Fruit fly (Drosophila melanogaster) whole organism, embryonic: Measurements from ENCODE around the gene CG12054.

Source experiments
- Blimp-1 ChIP-seq: fragments of 200-800 bp; sonication (Bioruptor generic); optimal IDR thresholded peaks from 3 replicates; lab custom pipeline; 2018; ENCODE audit warnings: missing biosample characterization, missing genetic modification characterization, mild to moderate bottlenecking, moderate library complexity, missing genetic modification reagents
- CG10147 ChIP-seq: fragments of 200-800 bp; sonication (Bioruptor generic); optimal IDR thresholded peaks from 2 replicates; lab custom pipeline; 2019; ENCODE audit warnings: missing biosample characterization, mild to moderate bottlenecking, missing genetic modification characterization, moderate library complexity
- CG10543 ChIP-seq: fragments of 200-800 bp; sonication (Bioruptor generic); optimal IDR thresholded peaks from 3 replicates; lab custom pipeline; 2017; ENCODE audit warnings: missing biosample characterization, mild to moderate bottlenecking, missing genetic modification characterization, moderate library complexity
- CG11695 ChIP-seq: fragments of 200-800 bp; sonication (Bioruptor generic); IDR thresholded peaks from 3 replicates; pipeline ENCODE4 v1.3.6; 2022; ENCODE audit warnings: missing biosample characterization, missing genetic modification characterization
- CG12155 ChIP-seq: fragments of 200-800 bp; sonication (Bioruptor generic); optimal IDR thresholded peaks from 3 replicates; lab custom pipeline; 2016; ENCODE audit warnings: missing biosample characterization, missing genetic modification characterization
- CG1233 ChIP-seq: fragments of 200-800 bp; sonication (Bioruptor generic); optimal IDR thresholded peaks from 4 replicates; lab custom pipeline; 2018; ENCODE audit warnings: missing biosample characterization, mild to moderate bottlenecking, missing genetic modification characterization
- CG12659 ChIP-seq: fragments of 200-800 bp; sonication (Bioruptor generic); optimal IDR thresholded peaks from 3 replicates; lab custom pipeline; 2017; ENCODE audit warnings: mild to moderate bottlenecking, missing biosample characterization, missing genetic modification reagents, missing genetic modification characterization
- CG13296 ChIP-seq: fragments of 200-800 bp; sonication (Bioruptor generic); optimal IDR thresholded peaks from 3 replicates; lab custom pipeline; 2018; ENCODE audit warnings: missing biosample characterization, mild to moderate bottlenecking, missing genetic modification characterization
- CG17361 ChIP-seq: fragments of 200-800 bp; sonication (Bioruptor generic); IDR thresholded peaks from 3 replicates; pipeline ENCODE4 v1.3.6; 2022; ENCODE audit warnings: missing biosample characterization, missing genetic modification characterization
- CG18262 ChIP-seq: fragments of 200-800 bp; optimal IDR thresholded peaks from 3 replicates; lab custom pipeline; 2019; ENCODE audit warnings: missing biosample characterization, mild to moderate bottlenecking, missing genetic modification characterization, moderate library complexity
- CG18476 ChIP-seq: fragments of 200-800 bp; sonication (Bioruptor generic); optimal IDR thresholded peaks from 2 replicates; lab custom pipeline; 2016; ENCODE audit warnings: missing biosample characterization, mild to moderate bottlenecking, missing genetic modification characterization
- CG4328 ChIP-seq: fragments of 200-800 bp; sonication (Bioruptor generic); optimal IDR thresholded peaks from 3 replicates; lab custom pipeline; 2017; ENCODE audit warnings: missing biosample characterization, missing genetic modification reagents, missing genetic modification characterization
- CG4404 ChIP-seq: fragments of 200-800 bp; sonication (Bioruptor generic); IDR thresholded peaks from 2 replicates; pipeline ENCODE4 v1.3.6; 2022; ENCODE audit warnings: missing biosample characterization, missing genetic modification characterization
- CG6254 ChIP-seq: fragments of 200-800 bp; sonication (Bioruptor generic); optimal IDR thresholded peaks from 3 replicates; lab custom pipeline; 2017; ENCODE audit warnings: mild to moderate bottlenecking, missing biosample characterization, missing genetic modification reagents, missing genetic modification characterization
- CG6854 ChIP-seq: fragments of 200-800 bp; sonication (Bioruptor generic); optimal IDR thresholded peaks from 3 replicates; lab custom pipeline; 2017; ENCODE audit warnings: missing biosample characterization, mild to moderate bottlenecking, missing genetic modification characterization
- CG7839 ChIP-seq: fragments of 200-800 bp; sonication (Bioruptor generic); optimal IDR thresholded peaks from 3 replicates; lab custom pipeline; 2018; ENCODE audit warnings: missing biosample characterization, mild to moderate bottlenecking, missing genetic modification characterization, moderate library complexity
- CG7928 ChIP-seq: fragments of 200-800 bp; sonication (Bioruptor generic); optimal IDR thresholded peaks from 2 replicates; lab custom pipeline; 2017; ENCODE audit warnings: missing biosample characterization, mild to moderate bottlenecking, missing genetic modification characterization
- CG8924 ChIP-seq: fragments of 200-800 bp; optimal IDR thresholded peaks from 3 replicates; lab custom pipeline; 2019; ENCODE audit warnings: missing biosample characterization, mild to moderate bottlenecking, missing genetic modification characterization, moderate library complexity
- CG9932 ChIP-seq: fragments of 200-800 bp; sonication (Bioruptor generic); IDR thresholded peaks from 2 replicates; pipeline ENCODE4 v1.3.6; 2022; ENCODE audit warnings: missing biosample characterization, missing genetic modification characterization
- CHES-1-like ChIP-seq: fragments of 200-800 bp; sonication (Bioruptor generic); optimal IDR thresholded peaks from 2 replicates; lab custom pipeline; 2016; ENCODE audit warnings: missing biosample characterization, missing genetic modification characterization
- D ChIP-seq, 2 experiments: fragments of 200-800 bp in 1 of 2; fragments of >200 bp in 1 of 2; sonication (Bioruptor generic) in 1 of 2; optimal IDR thresholded peaks; 2 replicates in 1 of 2; 3 replicates in 1 of 2; lab custom pipeline; 2017; ENCODE audit warnings: mild to moderate bottlenecking in 1 of 2, missing biosample characterization in 1 of 2, missing genetic modification characterization in 1 of 2, missing genetic modification reagents in 1 of 2
- Dip3 ChIP-seq: fragments of 200-800 bp; sonication (Bioruptor generic); optimal IDR thresholded peaks from 3 replicates; lab custom pipeline; 2016; ENCODE audit warnings: missing biosample characterization, missing genetic modification characterization
- Doc2 ChIP-seq: fragments of 200-800 bp; sonication (Bioruptor generic); IDR thresholded peaks from 2 replicates; pipeline ENCODE4 v1.3.6; 2022; ENCODE audit warnings: missing biosample characterization, missing genetic modification characterization
- Fer1 ChIP-seq: fragments of 200-800 bp; sonication (Bioruptor generic); optimal IDR thresholded peaks from 2 replicates; lab custom pipeline; 2017; ENCODE audit warnings: missing biosample characterization, mild to moderate bottlenecking, missing genetic modification characterization
- Gsc ChIP-seq: fragments of 200-800 bp; sonication (Bioruptor generic); IDR thresholded peaks from 2 replicates; pipeline ENCODE4 v1.3.6; 2022; ENCODE audit warnings: missing biosample characterization, missing genetic modification characterization
- Gug ChIP-seq: fragments of 200-800 bp; sonication (Bioruptor generic); IDR thresholded peaks from 4 replicates; pipeline ENCODE4 v1.3.6; 2022; ENCODE audit warnings: missing biosample characterization, missing genetic modification characterization
- H2.0 ChIP-seq: fragments of 200-800 bp; sonication (Bioruptor generic); IDR thresholded peaks from 2 replicates; pipeline ENCODE4 v1.3.6; 2022; ENCODE audit warnings: missing biosample characterization, missing genetic modification characterization
- Hand ChIP-seq: fragments of 200-800 bp; sonication (Bioruptor generic); optimal IDR thresholded peaks from 2 replicates; lab custom pipeline; 2017; ENCODE audit warnings: mild to moderate bottlenecking, missing biosample characterization, missing genetic modification reagents, missing genetic modification characterization
- Med ChIP-seq: fragments of 200-800 bp; sonication (Bioruptor generic); peaks from one replicate; lab custom pipeline; 2016; ENCODE audit warnings: missing biosample characterization, missing genetic modification characterization, mild to moderate bottlenecking, inconsistent platforms, moderate library complexity
- Oli ChIP-seq: fragments of 200-800 bp; sonication (Bioruptor generic); optimal IDR thresholded peaks from 2 replicates; lab custom pipeline; 2018; ENCODE audit warnings: missing biosample characterization, mild to moderate bottlenecking, missing genetic modification characterization, moderate library complexity
- Opbp ChIP-seq: fragments of 200-800 bp; sonication (Bioruptor generic); IDR thresholded peaks from 3 replicates; pipeline ENCODE4 v1.3.6; 2022; ENCODE audit warnings: missing biosample characterization, missing genetic modification characterization; ENCODE audit not compliant: partially characterized antibody
- Six4 ChIP-seq: fragments of 200-800 bp; sonication (Bioruptor generic); optimal IDR thresholded peaks from 2 replicates; lab custom pipeline; 2016; ENCODE audit warnings: missing biosample characterization, missing genetic modification characterization
- Taf1 ChIP-seq: fragments of 200-800 bp; sonication (Bioruptor generic); IDR thresholded peaks from 2 replicates; pipeline ENCODE4 v1.3.6; 2022; ENCODE audit warnings: missing biosample characterization, missing genetic modification characterization
- YL-1 ChIP-seq: fragments of 200-800 bp; sonication (Bioruptor generic); optimal IDR thresholded peaks from 3 replicates; lab custom pipeline; 2017; ENCODE audit warnings: missing biosample characterization, mild to moderate bottlenecking, missing genetic modification characterization
- cad ChIP-seq: fragments of >200 bp; optimal IDR thresholded peaks from 2 replicates; lab custom pipeline; 2017; ENCODE audit warnings: missing biosample characterization, missing genetic modification characterization
- corto ChIP-seq: fragments of 200-800 bp; sonication (Bioruptor generic); optimal IDR thresholded peaks from 2 replicates; lab custom pipeline; 2016; ENCODE audit warnings: missing biosample characterization, mild to moderate bottlenecking, missing genetic modification characterization, moderate library complexity
- dimm ChIP-seq: fragments of 200-800 bp; sonication (Bioruptor generic); IDR thresholded peaks from 2 replicates; pipeline ENCODE4 v1.3.6; 2022; ENCODE audit warnings: missing biosample characterization, missing genetic modification characterization
- fd102C ChIP-seq: fragments of 200-800 bp; sonication (Bioruptor generic); optimal IDR thresholded peaks from 2 replicates; lab custom pipeline; 2018; ENCODE audit warnings: missing biosample characterization, mild to moderate bottlenecking, missing genetic modification characterization, moderate library complexity
- gcm2 ChIP-seq: fragments of 200-800 bp; sonication (Bioruptor generic); optimal IDR thresholded peaks from 2 replicates; lab custom pipeline; 2016; ENCODE audit warnings: missing biosample characterization, missing genetic modification characterization
- gsb-n ChIP-seq: fragments of 200-800 bp; sonication (Bioruptor generic); optimal IDR thresholded peaks from 3 replicates; lab custom pipeline; 2018; ENCODE audit warnings: missing biosample characterization, mild to moderate bottlenecking, missing genetic modification characterization
- kni ChIP-seq: fragments of 200-800 bp; sonication (Bioruptor generic); optimal IDR thresholded peaks from 3 replicates; lab custom pipeline; 2017; ENCODE audit warnings: mild to moderate bottlenecking, missing biosample characterization, missing genetic modification reagents, missing genetic modification characterization
- knrl ChIP-seq: fragments of 200-800 bp; sonication (Bioruptor generic); IDR thresholded peaks from 3 replicates; pipeline ENCODE4 v1.3.6; 2022; ENCODE audit warnings: missing biosample characterization, missing genetic modification characterization; ENCODE audit not compliant: partially characterized antibody
- lab ChIP-seq: fragments of 200-800 bp; sonication (Bioruptor generic); optimal IDR thresholded peaks from 3 replicates; lab custom pipeline; 2017; ENCODE audit warnings: missing biosample characterization, missing genetic modification characterization, mild to moderate bottlenecking, moderate library complexity, missing genetic modification reagents
- mam ChIP-seq: fragments of 200-800 bp; sonication (Bioruptor generic); optimal IDR thresholded peaks from 3 replicates; lab custom pipeline; 2016; ENCODE audit warnings: missing biosample characterization, missing genetic modification characterization
- pita ChIP-seq: fragments of 200-800 bp; sonication (Bioruptor generic); optimal IDR thresholded peaks from 2 replicates; lab custom pipeline; 2017; ENCODE audit warnings: missing biosample characterization, mild to moderate bottlenecking, missing genetic modification characterization
- psq ChIP-seq: fragments of 200-800 bp; sonication (Bioruptor generic); optimal IDR thresholded peaks from 2 replicates; lab custom pipeline; 2017; ENCODE audit warnings: missing biosample characterization, missing genetic modification characterization
- sna ChIP-seq: fragments of 200-800 bp; sonication (Bioruptor generic); IDR thresholded peaks from 2 replicates; pipeline ENCODE4 v1.3.6; 2022; ENCODE audit warnings: missing biosample characterization, missing genetic modification characterization; ENCODE audit not compliant: partially characterized antibody
- wek ChIP-seq: fragments of 200-800 bp; sonication (Bioruptor generic); optimal IDR thresholded peaks from 3 replicates; lab custom pipeline; 2018; ENCODE audit warnings: missing biosample characterization, mild to moderate bottlenecking, missing genetic modification characterization, moderate library complexity
- zf30C ChIP-seq: fragments of 200-800 bp; sonication (Bioruptor generic); optimal IDR thresholded peaks from 3 replicates; lab custom pipeline; 2018; ENCODE audit warnings: missing biosample characterization, mild to moderate bottlenecking, missing genetic modification characterization

The CG12054 gene

dm6 chr3R:31221337-31222047 lies 990 bp downstream of the CG12054 start (continued):
- TF ChIP-seq Med (GFP tag; lab: Kevin White, UChicago) (peak; percentile 48), Taf1 (GFP tag; lab: Robert Waterston, UW) (no peak), lab (GFP tag; lab: Kevin White, UChicago) (no peak), CG10543 (GFP tag; lab: Kevin White, UChicago) (peak; percentile 63), gcm2 (GFP tag; lab: Kevin White, UChicago) (no peak), knrl (GFP tag; lab: Robert Waterston, UW) (no peak), sna (GFP tag; lab: Robert Waterston, UW) (no peak), CG12155 (GFP tag; lab: Kevin White, UChicago) (peak; percentile 88), D (optimal IDR thresholded peaks at IDR 0.05; lab: Kevin White, UChicago) (peak; percentile 80), D (GFP tag; optimal IDR thresholded peaks at IDR 0.05; lab: Kevin White, UChicago) (no peak), CG12659 (GFP tag; lab: Kevin White, UChicago) (peak; percentile 20), CG7839 (no peak), CG7928 (GFP tag; lab: Kevin White, UChicago) (no peak), CHES-1-like (no peak), Blimp-1 (GFP tag; lab: Kevin White, UChicago) (no peak), zf30C (GFP tag; lab: Kevin White, UChicago) (peak; percentile 83), psq (GFP tag; lab: Kevin White, UChicago) (no peak), wek (GFP tag; lab: Kevin White, UChicago) (peak; percentile 20), mam (GFP tag; lab: Kevin White, UChicago) (no peak), CG10147 (GFP tag; lab: Kevin White, UChicago) (no peak), Oli (no peak), CG11695 (GFP tag; lab: Robert Waterston, UW) (no peak), CG6254 (GFP tag; lab: Kevin White, UChicago) (no peak), Hand (GFP tag; lab: Kevin White, UChicago) (no peak), Opbp (no peak), CG18262 (tag; lab: Kevin White, UChicago) (no peak), pita (GFP tag; lab: Kevin White, UChicago) (no peak), dimm (no peak), Six4 (GFP tag; lab: Kevin White, UChicago) (no peak), H2.0 (GFP tag; lab: Robert Waterston, UW) (no peak), CG4328 (peak; percentile 39), gsb-n (tag; lab: Kevin White, UChicago) (no peak), Gsc (GFP tag; lab: Robert Waterston, UW) (no peak), Dip3 (no peak), CG8924 (tag; lab: Kevin White, UChicago) (peak; percentile 43), CG13296 (peak; percentile 34), CG18476 (GFP tag; lab: Kevin White, UChicago) (no peak), CG1233 (no peak), Fer1 (GFP tag; lab: Kevin White, UChicago) (peak; percentile 31), cad (peak; percentile 65), Doc2 (GFP tag; lab: Robert Waterston, UW) (no peak), CG6854 (GFP tag; lab: Kevin White, UChicago) (peak; percentile 7), kni (GFP tag; lab: Kevin White, UChicago) (peak; percentile 48), corto (GFP tag; lab: Kevin White, UChicago) (peak; percentile 38), YL-1 (GFP tag; lab: Kevin White, UChicago) (no peak), Gug (no peak), CG17361 (no peak), CG9932 (no peak), CG4404 (GFP tag; lab: Robert Waterston, UW) (no peak), fd102C (GFP tag; lab: Kevin White, UChicago) (no peak)
